Worm (Caenorhabditis elegans): ENCODE data around the gene pqn-31.

Gene pqn-31

ce11 chrV:9078815-9079525, 30.4 kb upstream of the pqn-31 start (continued):
- TF ChIP-seq hlh-17 (GFP tag; optimal IDR thresholded peaks at IDR 0.05; ENCODE audit: borderline replicate concordance) (no peak), ces-1 (GFP tag; optimal IDR thresholded peaks at IDR 0.05) (no peak), swsn-7 (tag; optimal IDR thresholded peaks at IDR 0.05) (no peak), lin-15B (tag; optimal IDR thresholded peaks at IDR 0.05) (no peak), xbp-1 (tag; optimal IDR thresholded peaks at IDR 0.05) (no peak), nhr-12 (tag; optimal IDR thresholded peaks at IDR 0.05) (no peak), efl-1 (optimal IDR thresholded peaks at IDR 0.05) (no peak), efl-1 (GFP tag; optimal IDR thresholded peaks at IDR 0.05 in 1 of 2) (no peak), nhr-19 (GFP tag; conservative IDR thresholded peaks at IDR 0.05) (peak; percentile 61), lsy-2 (tag; optimal IDR thresholded peaks at IDR 0.05) (no peak), ceh-82 (tag; optimal IDR thresholded peaks at IDR 0.05) (no peak), lin-14 (GFP tag; optimal IDR thresholded peaks at IDR 0.05) (peak; percentile 35), mef-2 (tag; optimal IDR thresholded peaks at IDR 0.05) (no peak), skn-1 (tag; optimal IDR thresholded peaks at IDR 0.05) (peak; percentile 22), ceh-88 (GFP tag; IDR thresholded peaks at IDR 0.05) (no peak), nhr-71 (tag; optimal IDR thresholded peaks at IDR 0.05) (peak; percentile 37), ceh-63 (GFP tag; optimal IDR thresholded peaks at IDR 0.05) (no peak), pax-3 (tag; optimal IDR thresholded peaks at IDR 0.05) (no peak), pqm-1 (tag; optimal IDR thresholded peaks at IDR 0.05) (no peak), zip-4 (GFP tag; optimal IDR thresholded peaks at IDR 0.05) (no peak), grh-1 (GFP tag; IDR thresholded peaks at IDR 0.05) (no peak), nhr-77 (tag; optimal IDR thresholded peaks at IDR 0.05) (no peak), nhr-84 (tag; optimal IDR thresholded peaks at IDR 0.05) (no peak), blmp-1 (tag; optimal IDR thresholded peaks at IDR 0.05) (peak; percentile 87), unc-62 (GFP tag; optimal IDR thresholded peaks at IDR 0.05) (no peak), elt-2 (tag; optimal IDR thresholded peaks at IDR 0.05) (peak; percentile 75), rnt-1 (tag; optimal IDR thresholded peaks at IDR 0.05) (no peak), nhr-76 (tag; optimal IDR thresholded peaks at IDR 0.05) (no peak), Y116A8C.19 (tag; optimal IDR thresholded peaks at IDR 0.05; ENCODE audit: borderline replicate concordance) (no peak), irx-1 (tag; optimal IDR thresholded peaks at IDR 0.05) (no peak), nhr-11 (tag; optimal IDR thresholded peaks at IDR 0.05) (no peak), C34B4.2 (tag; optimal IDR thresholded peaks at IDR 0.05) (no peak), jun-1 (tag; optimal IDR thresholded peaks at IDR 0.05) (peak; percentile 26), mep-1 (tag; optimal IDR thresholded peaks at IDR 0.05) (no peak), nhr-20 (tag; optimal IDR thresholded peaks at IDR 0.05) (peak; percentile 81), unc-130 (tag; optimal IDR thresholded peaks at IDR 0.05) (peak; percentile 19), snu-23 (GFP tag; optimal IDR thresholded peaks at IDR 0.05) (peak; percentile 37), lin-13 (GFP tag; optimal IDR thresholded peaks at IDR 0.05) (no peak), vab-15 (tag; optimal IDR thresholded peaks at IDR 0.05) (no peak), tbx-2 (tag; optimal IDR thresholded peaks at IDR 0.05) (peak; percentile 9), ama-1 (optimal IDR thresholded peaks at IDR 0.05) (no peak), lir-3 (tag; optimal IDR thresholded peaks at IDR 0.05; ENCODE audit: poor library complexity) (no peak), aha-1 (tag; optimal IDR thresholded peaks at IDR 0.05) (no peak), egl-13 (tag; optimal IDR thresholded peaks at IDR 0.05) (no peak), C16A3.4 (tag; optimal IDR thresholded peaks at IDR 0.05) (no peak), aly-2 (tag; optimal IDR thresholded peaks at IDR 0.05) (no peak), unc-30 (tag; optimal IDR thresholded peaks at IDR 0.05) (no peak)
